Fruit fly (Drosophila melanogaster) Kc167 (cell line): Measurements from ENCODE around the gene CG42810.

ENCODE experiments used
- Myc ChIP-seq: fragments of >200 bp; optimal IDR thresholded peaks from 2 replicates; lab custom pipeline; 2017; ENCODE audit warnings: missing external identifiers
- Sin3A ChIP-seq: fragments of >200 bp; optimal IDR thresholded peaks from 2 replicates; lab custom pipeline; 2018; ENCODE audit warnings: missing external identifiers
- h ChIP-seq: fragments of >200 bp; optimal IDR thresholded peaks from 3 replicates; lab custom pipeline; 2018; ENCODE audit warnings: missing external identifiers
- insv ChIP-seq: fragments of >200 bp; optimal IDR thresholded peaks from 3 replicates; lab custom pipeline; 2018; ENCODE audit warnings: missing external identifiers
- ttk ChIP-seq: sonication (Bioruptor generic); optimal IDR thresholded peaks from 2 replicates; lab custom pipeline; 2017; ENCODE audit warnings: missing external identifiers

DNA sequence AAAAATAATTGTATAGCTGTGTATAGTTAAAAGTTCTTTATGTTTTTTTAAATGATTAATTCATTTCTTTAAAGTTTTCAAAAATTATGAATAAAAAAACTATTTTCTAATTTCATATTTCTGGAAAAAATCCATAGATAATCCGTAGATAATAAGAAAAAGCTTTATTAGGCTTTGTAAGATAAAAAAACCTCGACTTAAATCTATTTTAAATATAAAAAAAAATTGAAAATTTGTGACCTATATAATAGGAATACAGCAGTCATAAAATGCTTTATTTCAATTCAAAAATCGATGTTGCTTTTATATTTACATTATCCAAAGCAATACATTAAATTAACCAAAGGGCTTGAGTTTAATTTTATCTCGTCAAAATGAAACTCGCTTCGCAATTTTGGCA is 47.3 kb upstream of the CG42810 start, which contains the start of gene Flad2:
- TF ChIP-seq ttk (lab: Kevin White, UChicago) (no peak), insv (no peak), h (no peak), Myc (lab: Kevin White, UChicago) (no peak), Sin3A (lab: Kevin White, UChicago) (no peak)
